Worm (Caenorhabditis elegans) whole organism, L3 larva: ENCODE results near the gene flp-9.

ENCODE experiments used
- egl-27 ChIP-seq: sonication (generic microtip); optimal IDR thresholded peaks from 4 replicates; lab custom pipeline; 2017; ENCODE audit warnings: missing biosample characterization, missing genetic modification reagents, missing genetic modification characterization
- fos-1 ChIP-seq: fragments of 150-350 bp; optimal IDR thresholded peaks from 2 replicates; lab custom pipeline; 2014; ENCODE audit warnings: missing biosample characterization, missing genetic modification characterization
- nhr-237 ChIP-seq: fragments of 150-350 bp; optimal IDR thresholded peaks from 2 replicates; lab custom pipeline; 2014; ENCODE audit warnings: missing biosample characterization, missing genetic modification characterization
- nhr-76 ChIP-seq: fragments of 150-350 bp; sonication (generic microtip); optimal IDR thresholded peaks from 5 replicates; lab custom pipeline; 2014; ENCODE audit warnings: missing biosample characterization, missing genetic modification characterization
- skn-1 ChIP-seq: fragments of 150-350 bp; optimal IDR thresholded peaks from 2 replicates; lab custom pipeline; 2014; ENCODE audit warnings: missing biosample characterization, missing genetic modification characterization
- snpc-4 ChIP-seq: fragments of 150-350 bp; optimal IDR thresholded peaks from 2 replicates; lab custom pipeline; 2014; ENCODE audit warnings: missing biosample characterization, missing genetic modification characterization
- tbx-2 ChIP-seq: sonication (generic microtip); optimal IDR thresholded peaks from 2 replicates; lab custom pipeline; 2016; ENCODE audit warnings: mild to moderate bottlenecking, missing genetic modification characterization, missing compliant biosample characterization

- TF ChIP-seq nhr-237 (tag; lab: Kevin White, UChicago) (no peak), egl-27 (tag; lab: Kevin White, UChicago) (no peak), tbx-2 (no peak), fos-1 (tag; lab: Kevin White, UChicago) (no peak), skn-1 (no peak), snpc-4 (tag; lab: Kevin White, UChicago) (no peak), nhr-76 (no peak)
Observed at ce11 chrIV:12805595-12805994, 48.2 kb upstream of the flp-9 start, which contains the start of gene F07C6.4.
